Fruit fly (Drosophila melanogaster): ENCODE data around the gene mtgo.
A peak's percentile ranks its signal among the peaks of the same experiment; 100 is the strongest.

mtgo gene

DNA sequence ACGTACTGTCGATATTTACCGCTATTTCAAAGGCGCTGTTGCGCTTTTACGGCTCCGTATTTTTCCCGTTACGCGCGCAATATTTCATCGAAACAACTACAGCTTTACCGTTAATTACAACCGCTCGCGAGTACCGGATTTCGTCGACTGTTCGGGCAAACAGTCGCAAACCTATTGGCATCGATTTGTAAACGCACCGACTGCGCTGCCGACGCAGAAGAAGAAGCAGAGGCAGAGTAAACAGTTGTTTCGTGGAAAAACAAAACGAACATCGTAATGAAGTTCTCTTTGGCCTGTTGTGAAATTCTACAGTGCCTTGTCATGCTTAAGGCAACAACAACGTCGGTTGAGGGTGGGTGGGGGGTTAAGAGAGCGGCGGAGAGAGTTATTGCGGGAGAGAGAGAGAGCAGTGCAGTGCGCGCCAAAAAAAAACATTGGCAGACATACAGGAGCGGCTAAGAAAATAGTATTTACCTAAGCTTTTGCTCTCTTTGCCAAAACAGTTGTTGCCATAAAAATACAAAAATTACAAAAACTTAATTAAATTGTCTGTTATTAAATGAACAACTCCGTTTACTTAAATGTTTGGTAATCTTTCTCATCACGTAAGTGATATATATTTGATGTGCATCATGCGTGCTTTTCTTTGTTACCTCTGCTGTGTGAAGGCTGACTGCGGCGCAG lies 12.0 kb upstream of the mtgo start, which contains the start of gene CG5953 (continued):
- peak; percentile 94 for TF ChIP-seq CG7368 (GFP tag; optimal IDR thresholded peaks at IDR 0.05)
- TF ChIP-seq CG1621 (tag; optimal IDR thresholded peaks at IDR 0.05) = peak; percentile 96
- TF ChIP-seq CG6792 (GFP tag; optimal IDR thresholded peaks at IDR 0.05) = peak; percentile 97
- peak; percentile 96 for TF ChIP-seq Ets21C (GFP tag; optimal IDR thresholded peaks at IDR 0.05)
- peak; percentile 87 for TF ChIP-seq fkh (GFP tag; optimal IDR thresholded peaks at IDR 0.05)
- TF ChIP-seq Met (GFP tag; optimal IDR thresholded peaks at IDR 0.05) = peak; percentile 98
- peak; percentile 90 for TF ChIP-seq CG11902 (GFP tag; optimal IDR thresholded peaks at IDR 0.05)
- TF ChIP-seq Sox14 (GFP tag; optimal IDR thresholded peaks at IDR 0.05) = peak; percentile 99
- peak; percentile 97 for TF ChIP-seq CG6808 (GFP tag; optimal IDR thresholded peaks at IDR 0.05)

DNA sequence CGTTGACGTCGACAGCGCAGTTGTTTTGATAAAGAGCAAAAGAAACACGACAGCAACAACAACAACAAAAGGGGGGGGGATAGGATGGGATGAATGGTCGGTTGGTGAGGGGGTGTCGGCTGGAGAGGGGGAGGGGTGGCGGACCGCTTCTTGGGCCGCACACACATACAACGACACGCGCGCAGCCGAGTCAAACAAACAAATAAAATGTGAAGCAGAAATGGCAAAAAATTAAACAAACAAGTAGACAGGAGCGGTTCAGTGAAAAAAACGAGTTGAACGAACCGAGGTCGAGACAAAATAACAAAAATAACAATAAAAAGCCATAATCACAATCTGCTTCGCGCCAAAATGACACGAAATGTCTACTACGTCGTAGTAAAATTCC lies 11.4 kb upstream of the mtgo start:
- peak; percentile 98 for TF ChIP-seq fkh (GFP tag; optimal IDR thresholded peaks at IDR 0.05)
- TF ChIP-seq fd59A (GFP tag; optimal IDR thresholded peaks at IDR 0.05) = no peak
- peak; percentile 25 for TF ChIP-seq vri (GFP tag; optimal IDR thresholded peaks at IDR 0.05)
- no peak for TF ChIP-seq Hr4 (GFP tag; optimal IDR thresholded peaks at IDR 0.05)
- TF ChIP-seq salr (GFP tag; optimal IDR thresholded peaks at IDR 0.05) = peak in 1 of 2 experiments; percentile 42
- TF ChIP-seq CG3032 (tag; optimal IDR thresholded peaks at IDR 0.05) = no peak
- TF ChIP-seq ss (GFP tag; optimal IDR thresholded peaks at IDR 0.05) = peak; percentile 21 to 59
- no peak for TF ChIP-seq CG10669 (GFP tag; optimal IDR thresholded peaks at IDR 0.05)
- peak; percentile 34 for TF ChIP-seq net (GFP tag; optimal IDR thresholded peaks at IDR 0.05)
- peak; percentile 40 for TF ChIP-seq CG7368 (GFP tag; optimal IDR thresholded peaks at IDR 0.05)
- TF ChIP-seq CG6854 (GFP tag; optimal IDR thresholded peaks at IDR 0.05) = peak; percentile 53
- TF ChIP-seq CG16779 (tag; optimal IDR thresholded peaks at IDR 0.05) = peak; percentile 6
- no peak for TF ChIP-seq CG1621 (tag; optimal IDR thresholded peaks at IDR 0.05)
- TF ChIP-seq CG3919 (GFP tag; optimal IDR thresholded peaks at IDR 0.05) = no peak
- peak; percentile 27 for TF ChIP-seq CG9139 (GFP tag; optimal IDR thresholded peaks at IDR 0.05)

DNA sequence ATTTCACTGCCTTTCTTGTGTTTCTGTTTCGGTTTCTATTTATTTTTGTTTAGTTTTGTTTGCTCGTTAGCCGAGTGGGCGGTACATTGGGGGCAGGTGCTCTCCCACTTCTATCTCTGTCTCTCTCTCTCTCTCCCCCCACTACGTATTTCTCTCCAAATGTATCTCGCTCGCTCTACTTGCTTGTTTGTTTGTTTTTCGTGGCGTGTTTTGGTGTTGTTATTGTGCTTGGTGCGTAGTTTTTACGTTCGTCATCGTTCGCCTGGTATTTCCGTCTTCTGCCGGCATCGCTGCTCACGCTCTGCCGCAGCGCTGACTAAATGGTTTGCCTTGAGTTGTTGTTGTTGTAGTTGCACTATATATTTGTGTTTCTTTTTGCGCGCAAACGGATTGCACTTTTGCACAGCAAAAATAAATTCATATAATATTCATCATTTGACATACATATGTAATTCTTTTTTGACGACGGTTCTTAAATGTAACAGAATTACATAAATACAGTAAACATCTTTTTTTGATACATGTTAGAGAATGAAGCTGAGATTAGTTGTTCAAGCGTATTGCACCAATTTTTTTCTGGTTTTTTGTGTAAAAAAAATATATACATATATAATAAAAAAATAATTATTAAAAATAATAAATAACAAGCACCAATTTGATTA lies 10.5 kb upstream of the mtgo start:
- TF ChIP-seq Eip78C (GFP tag) (peak; percentile 56), eg (GFP tag; IDR thresholded peaks at IDR 0.05) (peak; percentile 75; the same call in 2 of the 3 replicates), CG8119 (GFP tag; IDR thresholded peaks at IDR 0.05) (peak; percentile 73), Gug (GFP tag; IDR thresholded peaks at IDR 0.05) (peak; percentile 19; the same call in 1 of the 2 replicates), CG9139 (GFP tag; optimal IDR thresholded peaks at IDR 0.05) (peak; percentile 32), spab (GFP tag; optimal IDR thresholded peaks at IDR 0.05) (peak; percentile 19), ss (GFP tag; optimal IDR thresholded peaks at IDR 0.05) (peak; percentile 52 to 60), pdm3 (GFP tag; optimal IDR thresholded peaks at IDR 0.05) (no peak), lz (GFP tag; optimal IDR thresholded peaks at IDR 0.05) (no peak), svp (GFP tag) (peak; percentile 13), vri (GFP tag; optimal IDR thresholded peaks at IDR 0.05) (no peak), CG6163 (GFP tag; IDR thresholded peaks at IDR 0.05) (peak; percentile 74; the same call in 2 of the 3 replicates), CG4318 (GFP tag; optimal IDR thresholded peaks at IDR 0.05) (peak; percentile 5), dac (GFP tag; optimal IDR thresholded peaks at IDR 0.05) (peak; percentile 27), fd59A (GFP tag; optimal IDR thresholded peaks at IDR 0.05) (no peak), CG6276 (GFP tag; optimal IDR thresholded peaks at IDR 0.05) (peak; percentile 51), CG16779 (tag; optimal IDR thresholded peaks at IDR 0.05) (peak; percentile 34), Hr4 (GFP tag; optimal IDR thresholded peaks at IDR 0.05) (peak; percentile 15), Sox102F (GFP tag; optimal IDR thresholded peaks at IDR 0.05) (no peak), Sox14 (GFP tag; optimal IDR thresholded peaks at IDR 0.05) (peak; percentile 1), CG3032 (tag; optimal IDR thresholded peaks at IDR 0.05) (peak; percentile 18), CG10669 (GFP tag; optimal IDR thresholded peaks at IDR 0.05) (peak; percentile 20), CG1621 (tag; optimal IDR thresholded peaks at IDR 0.05) (peak; percentile 50), Met (GFP tag; optimal IDR thresholded peaks at IDR 0.05) (peak; percentile 18), fkh (GFP tag; optimal IDR thresholded peaks at IDR 0.05) (peak; percentile 100), cyc (GFP tag; optimal IDR thresholded peaks at IDR 0.05) (no peak), dsx (GFP tag; optimal IDR thresholded peaks at IDR 0.05; ENCODE audit: poor library complexity, severe bottlenecking) (peak; percentile 28), CG32006 (GFP tag; optimal IDR thresholded peaks at IDR 0.05) (peak; percentile 47), CG15336 (GFP tag; IDR thresholded peaks at IDR 0.05) (peak; percentile 53; the same call in 1 of the 2 replicates), Ets96B (tag; optimal IDR thresholded peaks at IDR 0.05) (peak; percentile 0)

Measured in whole organism, prepupa.